1 fruit fly cellular context compared by ENCODE assay signal in the genomic region with DNA sequence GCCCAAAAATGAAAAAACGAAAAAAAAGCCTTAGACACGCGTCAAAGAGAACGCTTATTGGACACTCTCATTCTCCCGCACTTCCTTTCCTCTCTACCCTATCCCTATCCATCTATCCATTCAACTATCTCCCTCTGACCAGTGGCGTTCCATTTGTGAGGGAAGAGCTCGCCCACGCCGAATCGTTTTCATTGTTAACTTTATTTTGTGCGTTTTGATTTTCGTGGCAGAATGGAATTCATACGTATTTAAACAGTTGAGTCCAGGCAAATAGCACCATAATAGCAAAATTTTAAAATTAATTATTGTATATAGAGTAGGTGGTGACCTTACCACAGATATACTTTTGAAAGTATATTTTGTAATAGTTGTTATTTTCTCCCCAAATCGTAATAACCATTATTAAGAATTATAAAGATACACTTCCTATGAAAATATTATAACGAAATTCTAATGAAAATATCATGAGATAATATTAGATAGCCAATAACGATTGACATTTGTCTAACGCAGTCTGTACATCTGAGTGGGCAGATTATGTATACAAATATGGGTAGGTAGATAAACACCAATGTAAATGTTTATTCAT.
TF ChIP-seq lines count a peak whose summit lies in the region.

No protein-coding gene starts in this region.

TF ChIP-seq in whole organism, embryonic, 481 proteins besides CTCF, POLR2A, EP300 and RAD21 (continued from another document and continues in another):
- TF ChIP-seq Meics (GFP tag; optimal IDR thresholded peaks at IDR 0.05; lab: Kevin White, UChicago) (peak; percentile 86), odd (GFP tag; optimal IDR thresholded peaks at IDR 0.05; lab: Kevin White, UChicago) (peak; percentile 66), CG8944 (GFP tag; optimal IDR thresholded peaks at IDR 0.05; lab: Kevin White, UChicago) (no peak), CG4328 (GFP tag; optimal IDR thresholded peaks at IDR 0.05; lab: Kevin White, UChicago) (no peak), sc (optimal IDR thresholded peaks at IDR 0.05; lab: Kevin White, UChicago) (no peak), sc (GFP tag; optimal IDR thresholded peaks at IDR 0.05; lab: Kevin White, UChicago) (no peak), NK7.1 (GFP tag; optimal IDR thresholded peaks at IDR 0.05; lab: Kevin White, UChicago) (peak; percentile 12), CG14860 (GFP tag; IDR thresholded peaks at IDR 0.05; lab: Robert Waterston, UW; ENCODE audit: partially characterized antibody) (no peak), CG11093 (GFP tag; IDR thresholded peaks at IDR 0.05; lab: Robert Waterston, UW) (0 out of 3 replicates have a peak, but pooled peaks have one; percentile 31), CG12104 (GFP tag; optimal IDR thresholded peaks at IDR 0.05; lab: Kevin White, UChicago) (peak; percentile 63), CG8478 (optimal IDR thresholded peaks at IDR 0.05; lab: Kevin White, UChicago) (no peak), Dip3 (GFP tag; optimal IDR thresholded peaks at IDR 0.05; lab: Kevin White, UChicago) (peak; percentile 6), Dp (GFP tag; optimal IDR thresholded peaks at IDR 0.05; lab: Kevin White, UChicago) (no peak), amos (GFP tag; IDR thresholded peaks at IDR 0.05; lab: Robert Waterston, UW; ENCODE audit: partially characterized antibody) (no peak), row (GFP tag; IDR thresholded peaks at IDR 0.05; lab: Robert Waterston, UW) (peak; percentile 73), CG31441 (GFP tag; IDR thresholded peaks at IDR 0.05; lab: Robert Waterston, UW) (peak; percentile 68), seq (GFP tag; IDR thresholded peaks at IDR 0.05; lab: Robert Waterston, UW) (peak; percentile 63), CG10959 (GFP tag; IDR thresholded peaks at IDR 0.05; lab: Robert Waterston, UW) (no peak), pnt (GFP tag; optimal IDR thresholded peaks at IDR 0.05; lab: Kevin White, UChicago) (no peak), CG10366 (GFP tag; IDR thresholded peaks at IDR 0.05; lab: Robert Waterston, UW) (peak; percentile 43; the same call in 1 of the 2 replicates), her (GFP tag; optimal IDR thresholded peaks at IDR 0.05; lab: Kevin White, UChicago) (no peak), hb (GFP tag; IDR thresholded peaks at IDR 0.05; lab: Robert Waterston, UW; ENCODE audit: partially characterized antibody) (no peak), CG12659 (GFP tag; optimal IDR thresholded peaks at IDR 0.05; lab: Kevin White, UChicago) (peak; percentile 83), sug (tag; optimal IDR thresholded peaks at IDR 0.05; lab: Kevin White, UChicago) (peak; percentile 46), Dll (GFP tag; IDR thresholded peaks at IDR 0.05; lab: Robert Waterston, UW; ENCODE audit: partially characterized antibody) (no peak), CG2202 (tag; optimal IDR thresholded peaks at IDR 0.05; lab: Kevin White, UChicago) (no peak), CG7372 (GFP tag; IDR thresholded peaks at IDR 0.05; lab: Robert Waterston, UW) (no peak), Deaf1 (tag; optimal IDR thresholded peaks at IDR 0.05; lab: Kevin White, UChicago) (no peak), ewg (GFP tag; optimal IDR thresholded peaks at IDR 0.05; lab: Kevin White, UChicago) (no peak), CG5180 (GFP tag; optimal IDR thresholded peaks at IDR 0.05; lab: Kevin White, UChicago) (peak; percentile 19), CG16813 (GFP tag; IDR thresholded peaks at IDR 0.05; lab: Robert Waterston, UW; ENCODE audit: partially characterized antibody) (no peak), gcm (GFP tag; optimal IDR thresholded peaks at IDR 0.05; lab: Kevin White, UChicago) (peak; percentile 61), CG3847 (GFP tag; IDR thresholded peaks at IDR 0.05; lab: Robert Waterston, UW) (peak; percentile 69), CG3726 (GFP tag; IDR thresholded peaks at IDR 0.05; lab: Robert Waterston, UW) (no peak), CG14014 (GFP tag; IDR thresholded peaks at IDR 0.05; lab: Robert Waterston, UW) (peak; percentile 68), CG7839 (tag; optimal IDR thresholded peaks at IDR 0.05; lab: Kevin White, UChicago) (peak; percentile 88), ara (GFP tag; IDR thresholded peaks at IDR 0.05; lab: Robert Waterston, UW) (no peak), gsb-n (tag; optimal IDR thresholded peaks at IDR 0.05; lab: Kevin White, UChicago) (no peak), CG14965 (GFP tag; optimal IDR thresholded peaks at IDR 0.05; lab: Kevin White, UChicago; ENCODE audit: borderline replicate concordance) (no peak), klu (GFP tag; IDR thresholded peaks at IDR 0.05; lab: Robert Waterston, UW) (peak; percentile 61), Atf3 (GFP tag; optimal IDR thresholded peaks at IDR 0.05; lab: Kevin White, UChicago) (no peak), CoRest (tag; optimal IDR thresholded peaks at IDR 0.05; lab: Kevin White, UChicago) (peak; percentile 83), cas (GFP tag; IDR thresholded peaks at IDR 0.05; lab: Robert Waterston, UW) (no peak), CG6272 (GFP tag; IDR thresholded peaks at IDR 0.05; lab: Robert Waterston, UW) (no peak), Hr39 (optimal IDR thresholded peaks at IDR 0.05; lab: Kevin White, UChicago) (no peak), onecut (GFP tag; IDR thresholded peaks at IDR 0.05; lab: Robert Waterston, UW) (peak; percentile 37), wor (GFP tag; IDR thresholded peaks at IDR 0.05; lab: Robert Waterston, UW) (no peak), gce (GFP tag; IDR thresholded peaks at IDR 0.05; lab: Robert Waterston, UW) (no peak; the same call in 2 of the 3 replicates), pum (GFP tag; optimal IDR thresholded peaks at IDR 0.05; lab: Kevin White, UChicago) (no peak), lmd (GFP tag; IDR thresholded peaks at IDR 0.05; lab: Robert Waterston, UW) (peak; percentile 74), CG10462 (GFP tag; optimal IDR thresholded peaks at IDR 0.05; lab: Kevin White, UChicago) (no peak), zfh2 (GFP tag; optimal IDR thresholded peaks at IDR 0.05; lab: Kevin White, UChicago) (peak; percentile 49), fu2 (GFP tag; optimal IDR thresholded peaks at IDR 0.05; lab: Kevin White, UChicago) (peak; percentile 2), CG10543 (GFP tag; optimal IDR thresholded peaks at IDR 0.05; lab: Kevin White, UChicago) (peak; percentile 25), CG18011 (GFP tag; optimal IDR thresholded peaks at IDR 0.05; lab: Kevin White, UChicago) (peak; percentile 28), CG15601 (tag; optimal IDR thresholded peaks at IDR 0.05; lab: Kevin White, UChicago) (no peak), p53 (GFP tag; optimal IDR thresholded peaks at IDR 0.05; lab: Kevin White, UChicago) (no peak), luna (GFP tag; optimal IDR thresholded peaks at IDR 0.05; lab: Kevin White, UChicago) (no peak), pan (optimal IDR thresholded peaks at IDR 0.05; lab: Kevin White, UChicago) (no peak), pan (GFP tag; optimal IDR thresholded peaks at IDR 0.05 in 1 of 2, IDR thresholded peaks at IDR 0.05 in 1 of 2) (peak in 1 of 2 experiments; percentile 37), nerfin-1 (tag; optimal IDR thresholded peaks at IDR 0.05; lab: Kevin White, UChicago) (peak; percentile 21), CG6683 (GFP tag; optimal IDR thresholded peaks at IDR 0.05; lab: Kevin White, UChicago) (peak; percentile 62), maf-S (GFP tag; optimal IDR thresholded peaks at IDR 0.05; lab: Kevin White, UChicago) (no peak), Drgx (GFP tag; IDR thresholded peaks at IDR 0.05; lab: Robert Waterston, UW) (no peak), al (GFP tag; IDR thresholded peaks at IDR 0.05; lab: Robert Waterston, UW) (peak; percentile 77), CG9817 (tag; optimal IDR thresholded peaks at IDR 0.05; lab: Kevin White, UChicago) (peak; percentile 76), Myb (GFP tag; optimal IDR thresholded peaks at IDR 0.05; lab: Kevin White, UChicago) (no peak), Tbp (GFP tag; optimal IDR thresholded peaks at IDR 0.05; lab: Kevin White, UChicago) (no peak), C15 (GFP tag; IDR thresholded peaks at IDR 0.05; lab: Robert Waterston, UW) (no peak), insv (GFP tag; optimal IDR thresholded peaks at IDR 0.05; lab: Kevin White, UChicago) (no peak), CG13775 (GFP tag; optimal IDR thresholded peaks at IDR 0.05; lab: Kevin White, UChicago) (peak; percentile 51), Spps (tag; optimal IDR thresholded peaks at IDR 0.05; lab: Kevin White, UChicago) (no peak), CG7556 (GFP tag; optimal IDR thresholded peaks at IDR 0.05; lab: Kevin White, UChicago) (peak; percentile 77), CG17328 (GFP tag; IDR thresholded peaks at IDR 0.05; lab: Robert Waterston, UW) (peak; percentile 39; the same call in 1 of the 2 replicates), Fer1 (GFP tag; optimal IDR thresholded peaks at IDR 0.05; lab: Kevin White, UChicago) (peak; percentile 81), CG17612 (GFP tag; IDR thresholded peaks at IDR 0.05; lab: Robert Waterston, UW) (no peak), ERR (GFP tag; optimal IDR thresholded peaks at IDR 0.05; lab: Kevin White, UChicago) (no peak), CG1647 (GFP tag; optimal IDR thresholded peaks at IDR 0.05; lab: Kevin White, UChicago) (no peak), slp2 (GFP tag; optimal IDR thresholded peaks at IDR 0.05; lab: Kevin White, UChicago) (no peak), pita (GFP tag; optimal IDR thresholded peaks at IDR 0.05; lab: Kevin White, UChicago) (no peak), shn (GFP tag; optimal IDR thresholded peaks at IDR 0.05; lab: Kevin White, UChicago) (no peak), unpg (GFP tag; optimal IDR thresholded peaks at IDR 0.05; lab: Kevin White, UChicago) (peak; percentile 83), Jarid2 (GFP tag; optimal IDR thresholded peaks at IDR 0.05; lab: Kevin White, UChicago) (peak; percentile 52), Adf1 (GFP tag; IDR thresholded peaks at IDR 0.05; lab: Robert Waterston, UW) (peak; percentile 31; the same call in 1 of the 2 replicates), CG14441 (GFP tag; IDR thresholded peaks at IDR 0.05; lab: Robert Waterston, UW) (peak; percentile 58), Doc3 (GFP tag; IDR thresholded peaks at IDR 0.05; lab: Robert Waterston, UW; ENCODE audit: partially characterized antibody) (no peak), HmgZ (tag; optimal IDR thresholded peaks at IDR 0.05; lab: Kevin White, UChicago) (peak; percentile 70), bowl (GFP tag; IDR thresholded peaks at IDR 0.05; lab: Robert Waterston, UW) (no peak), Hey (tag; optimal IDR thresholded peaks at IDR 0.05; lab: Kevin White, UChicago) (no peak), ken (GFP tag; IDR thresholded peaks at IDR 0.05; lab: Robert Waterston, UW) (peak; percentile 9; the same call in 1 of the 3 replicates), stc (GFP tag; IDR thresholded peaks at IDR 0.05; lab: Robert Waterston, UW) (peak; percentile 53; the same call in 1 of the 2 replicates), abd-A (tag; optimal IDR thresholded peaks at IDR 0.05; lab: Kevin White, UChicago) (peak; percentile 2), Dek (tag; optimal IDR thresholded peaks at IDR 0.05; lab: Kevin White, UChicago) (peak; percentile 90), CG10431 (GFP tag; optimal IDR thresholded peaks at IDR 0.05; lab: Kevin White, UChicago) (no peak), CG12391 (tag; optimal IDR thresholded peaks at IDR 0.05; lab: Kevin White, UChicago) (peak; percentile 72), CG6854 (GFP tag; optimal IDR thresholded peaks at IDR 0.05; lab: Kevin White, UChicago) (peak; percentile 74), ase (GFP tag; IDR thresholded peaks at IDR 0.05; lab: Robert Waterston, UW) (peak; percentile 66; the same call in 1 of the 3 replicates), CG9797 (GFP tag; optimal IDR thresholded peaks at IDR 0.05; lab: Kevin White, UChicago) (no peak), knrl (GFP tag; IDR thresholded peaks at IDR 0.05; lab: Robert Waterston, UW; ENCODE audit: partially characterized antibody) (no peak), CG18619 (GFP tag; optimal IDR thresholded peaks at IDR 0.05; lab: Kevin White, UChicago) (peak; percentile 65), CG14710 (tag; optimal IDR thresholded peaks at IDR 0.05; lab: Kevin White, UChicago) (no peak), CG43689 (GFP tag; IDR thresholded peaks at IDR 0.05; lab: Robert Waterston, UW) (no peak), tgo (GFP tag; IDR thresholded peaks at IDR 0.05; lab: Robert Waterston, UW) (peak; percentile 59; the same call in 2 of the 3 replicates), Chrac-16 (GFP tag; optimal IDR thresholded peaks at IDR 0.05; lab: Kevin White, UChicago) (peak; percentile 21), CG13123 (GFP tag; optimal IDR thresholded peaks at IDR 0.05; lab: Kevin White, UChicago) (no peak), tx (GFP tag; optimal IDR thresholded peaks at IDR 0.05; lab: Kevin White, UChicago) (no peak), en (GFP tag; optimal IDR thresholded peaks at IDR 0.05; lab: Kevin White, UChicago) (no peak), CG17912 (GFP tag; optimal IDR thresholded peaks at IDR 0.05; lab: Kevin White, UChicago) (no peak), nmo (GFP tag; optimal IDR thresholded peaks at IDR 0.05; lab: Kevin White, UChicago) (peak; percentile 66), jigr1 (GFP tag; IDR thresholded peaks at IDR 0.05; lab: Robert Waterston, UW) (no peak), grau (tag; optimal IDR thresholded peaks at IDR 0.05; lab: Kevin White, UChicago) (peak; percentile 89), ro (GFP tag; IDR thresholded peaks at IDR 0.05; lab: Robert Waterston, UW) (no peak), sob (GFP tag; IDR thresholded peaks at IDR 0.05; lab: Robert Waterston, UW) (peak; percentile 51; the same call in 1 of the 2 replicates), eve (GFP tag; optimal IDR thresholded peaks at IDR 0.05; lab: Kevin White, UChicago) (peak in 1 of 2 experiments; percentile 47), Mes4 (GFP tag; optimal IDR thresholded peaks at IDR 0.05; lab: Kevin White, UChicago) (no peak), salm (tag; optimal IDR thresholded peaks at IDR 0.05; lab: Kevin White, UChicago) (peak; percentile 71), CG6254 (GFP tag; optimal IDR thresholded peaks at IDR 0.05; lab: Kevin White, UChicago) (no peak), bsh (GFP tag; optimal IDR thresholded peaks at IDR 0.05; lab: Kevin White, UChicago) (peak in 1 of 2 experiments; percentile 22), psq (GFP tag; optimal IDR thresholded peaks at IDR 0.05; lab: Kevin White, UChicago) (no peak), CG4617 (GFP tag; optimal IDR thresholded peaks at IDR 0.05; lab: Kevin White, UChicago; ENCODE audit: borderline replicate concordance) (no peak), ftz-f1 (GFP tag; optimal IDR thresholded peaks at IDR 0.05; lab: Kevin White, UChicago) (no peak), CG3281 (GFP tag; optimal IDR thresholded peaks at IDR 0.05; lab: Kevin White, UChicago) (peak; percentile 85), sisA (GFP tag; IDR thresholded peaks at IDR 0.05; lab: Robert Waterston, UW) (no peak), CG11696 (GFP tag; IDR thresholded peaks at IDR 0.05; lab: Robert Waterston, UW) (peak; percentile 89), emc (GFP tag; optimal IDR thresholded peaks at IDR 0.05; lab: Kevin White, UChicago) (no peak), Bgb (GFP tag; IDR thresholded peaks at IDR 0.05; lab: Robert Waterston, UW; ENCODE audit: partially characterized antibody) (no peak)
